Worm (Caenorhabditis elegans): Measurements from ENCODE around the gene W06H8.6.

W06H8.6 gene

DNA sequence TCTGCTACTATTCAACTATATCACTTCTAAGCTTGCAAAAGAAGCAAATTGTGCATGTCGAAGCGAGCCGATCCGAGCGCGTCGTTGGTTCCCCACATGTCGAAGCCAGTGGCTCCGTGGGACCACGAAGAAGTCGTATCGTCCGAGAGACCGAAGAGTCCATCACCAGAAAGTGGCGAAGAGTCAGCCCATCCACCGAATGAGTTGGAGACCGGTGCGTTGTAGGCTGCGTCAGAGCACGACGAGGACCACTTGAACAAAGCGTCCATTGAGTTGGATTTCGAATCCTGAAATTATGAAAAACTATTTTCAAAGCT lies 2.8 kb downstream of the W06H8.6 start:
- TF ChIP-seq rcor-1 (GFP tag; IDR thresholded peaks at IDR 0.05), result no peak
- TF ChIP-seq egl-18 (GFP tag; IDR thresholded peaks at IDR 0.05), result no peak
- no peak for TF ChIP-seq nfyb-1 (GFP tag; IDR thresholded peaks at IDR 0.05)
- no peak for TF ChIP-seq egrh-3 (GFP tag; IDR thresholded peaks at IDR 0.05)
- TF ChIP-seq K12H6.12 (tag; optimal IDR thresholded peaks at IDR 0.05), result no peak
- no peak for TF ChIP-seq akir-1 (GFP tag; optimal IDR thresholded peaks at IDR 0.05)
- TF ChIP-seq let-607 (tag; optimal IDR thresholded peaks at IDR 0.05), result no peak
- peak; percentile 45; the same call in 1 of the 2 replicates for TF ChIP-seq ceh-58 (GFP tag; IDR thresholded peaks at IDR 0.05)
- no peak for TF ChIP-seq F55B11.4 (tag; optimal IDR thresholded peaks at IDR 0.05; ENCODE audit: borderline replicate concordance, insufficient read depth)
- TF ChIP-seq mes-4 (tag; optimal IDR thresholded peaks at IDR 0.05), result no peak
- TF ChIP-seq nhr-27 (tag; optimal IDR thresholded peaks at IDR 0.05), result no peak
- 0 out of 2 replicates have a peak, but pooled peaks have one; percentile 6 for TF ChIP-seq cebp-2 (GFP tag; IDR thresholded peaks at IDR 0.05)
- no peak for TF ChIP-seq Y79H2A.3 (GFP tag; conservative IDR thresholded peaks at IDR 0.05)
- TF ChIP-seq hmg-1.2 (GFP tag; IDR thresholded peaks at IDR 0.05), result no peak
- no peak for TF ChIP-seq nhr-90 (tag; optimal IDR thresholded peaks at IDR 0.05)
- TF ChIP-seq F39B2.1 (GFP tag; IDR thresholded peaks at IDR 0.05), result 0 out of 2 replicates have a peak, but pooled peaks have one; percentile 16
- no peak for TF ChIP-seq madf-3 (GFP tag; IDR thresholded peaks at IDR 0.05)
- no peak for TF ChIP-seq D2030.7 (GFP tag; IDR thresholded peaks at IDR 0.05)
- TF ChIP-seq pha-4 (tag; optimal IDR thresholded peaks at IDR 0.05), result no peak
- no peak for TF ChIP-seq C06A6.2 (GFP tag; conservative IDR thresholded peaks at IDR 0.05)
- TF ChIP-seq F22D6.2 (tag; optimal IDR thresholded peaks at IDR 0.05), result no peak
- no peak for TF ChIP-seq attf-6 (GFP tag; IDR thresholded peaks at IDR 0.05)
- no peak for TF ChIP-seq dox-1 (GFP tag; IDR thresholded peaks at IDR 0.05)
- peak; percentile 23; the same call in 1 of the 2 replicates for TF ChIP-seq Y53G8AR.9 (GFP tag; conservative IDR thresholded peaks at IDR 0.05)
- TF ChIP-seq snpc-1.3 (tag; optimal IDR thresholded peaks at IDR 0.05; ENCODE audit: insufficient read depth), result no peak
- peak; percentile 4; the same call in 1 of the 2 replicates for TF ChIP-seq mcd-1 (GFP tag; IDR thresholded peaks at IDR 0.05)
- TF ChIP-seq B0019.2 (GFP tag; conservative IDR thresholded peaks at IDR 0.05), result no peak
- TF ChIP-seq nfya-2 (GFP tag; IDR thresholded peaks at IDR 0.05), result 0 out of 2 replicates have a peak, but pooled peaks have one; percentile 3
- no peak for TF ChIP-seq hmg-20 (GFP tag; IDR thresholded peaks at IDR 0.05)
- 0 out of 2 replicates have a peak, but pooled peaks have one; percentile 40 for TF ChIP-seq F37B4.10 (GFP tag; IDR thresholded peaks at IDR 0.05)
- no peak for TF ChIP-seq ama-1 (optimal IDR thresholded peaks at IDR 0.05)
- TF ChIP-seq ama-1 (GFP tag; optimal IDR thresholded peaks at IDR 0.05), result no peak
- no peak for TF ChIP-seq hrde-1 (tag; optimal IDR thresholded peaks at IDR 0.05; ENCODE audit: borderline replicate concordance)
- no peak for TF ChIP-seq attf-3 (GFP tag; conservative IDR thresholded peaks at IDR 0.05)
- no peak for TF ChIP-seq repo-1 (tag; optimal IDR thresholded peaks at IDR 0.05)
- no peak for TF ChIP-seq dpff-1 (tag; optimal IDR thresholded peaks at IDR 0.05)
- no peak for TF ChIP-seq Y95B8A.8 (GFP tag; IDR thresholded peaks at IDR 0.05)
- TF ChIP-seq lin-35 (GFP tag; optimal IDR thresholded peaks at IDR 0.05), result no peak
- no peak for TF ChIP-seq lin-40 (tag; optimal IDR thresholded peaks at IDR 0.05)
- TF ChIP-seq T07F8.4 (tag; optimal IDR thresholded peaks at IDR 0.05), result no peak
- peak; percentile 20 for TF ChIP-seq F52B5.7 (tag; optimal IDR thresholded peaks at IDR 0.05)
- no peak; the same call in 1 of the 2 replicates for TF ChIP-seq zfh-2 (GFP tag; conservative IDR thresholded peaks at IDR 0.05)
- TF ChIP-seq ccch-3 (GFP tag; optimal IDR thresholded peaks at IDR 0.05), result no peak
- peak; percentile 76 for TF ChIP-seq ets-4 (GFP tag; optimal IDR thresholded peaks at IDR 0.05)
- TF ChIP-seq hlh-26 (GFP tag; conservative IDR thresholded peaks at IDR 0.05), result no peak
- no peak for TF ChIP-seq F10E7.11 (tag; optimal IDR thresholded peaks at IDR 0.05)
- TF ChIP-seq ztf-22 (GFP tag; optimal IDR thresholded peaks at IDR 0.05), result no peak
- no peak for TF ChIP-seq T26A5.8 (tag; optimal IDR thresholded peaks at IDR 0.05)
- TF ChIP-seq lsy-27 (tag; optimal IDR thresholded peaks at IDR 0.05; ENCODE audit: borderline replicate concordance, insufficient read depth), result no peak

Measured in whole organism, young adult.